Worm (Caenorhabditis elegans): ENCODE data around the gene T21C9.11.

DNA sequence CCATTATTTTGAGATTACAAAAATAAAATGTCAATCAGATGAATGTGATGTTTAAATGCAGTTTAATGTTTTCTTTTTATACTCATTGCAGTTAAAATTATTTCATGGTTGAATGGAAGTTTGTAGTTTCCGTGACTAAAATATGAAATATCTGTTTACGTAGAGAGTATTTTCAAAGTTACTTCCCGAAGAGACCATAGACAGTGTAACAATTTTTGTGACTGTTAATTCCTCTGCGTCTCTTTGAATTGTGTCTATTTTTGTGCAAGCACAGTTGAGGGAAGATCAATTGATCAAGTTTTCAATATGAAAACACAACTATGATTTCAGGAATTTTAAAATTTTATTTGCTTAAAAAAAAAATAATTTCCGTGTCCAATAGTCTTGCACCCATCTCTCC lies 48.0 kb downstream of the T21C9.11 start, which contains the start of gene F25D1.5:
- no peak for TF ChIP-seq ama-1 (optimal IDR thresholded peaks at IDR 0.05)
- TF ChIP-seq nhr-237 (tag; optimal IDR thresholded peaks at IDR 0.05) = no peak
